Fruit fly (Drosophila melanogaster): ENCODE results near the gene Mst84Dc.

- TF ChIP-seq achi (GFP tag; optimal IDR thresholded peaks at IDR 0.05) = no peak
- TF ChIP-seq CG31627 (GFP tag; optimal IDR thresholded peaks at IDR 0.05) = no peak
- no peak for TF ChIP-seq pdm3 (GFP tag; optimal IDR thresholded peaks at IDR 0.05)
- TF ChIP-seq Smox (GFP tag; optimal IDR thresholded peaks at IDR 0.05) = no peak
- TF ChIP-seq ss (GFP tag; optimal IDR thresholded peaks at IDR 0.05) = no peak
- TF ChIP-seq svp (GFP tag) = no peak
- TF ChIP-seq OdsH (GFP tag; optimal IDR thresholded peaks at IDR 0.05) = no peak
Measured at dm6 chr3R:7406569-7406968, 42.1 kb upstream of the Mst84Dc start, which contains the start of gene Ir84a.

Data from whole organism, prepupa.